Fruit fly (Drosophila melanogaster) whole organism, wandering third instar larva: Measurements from ENCODE around the gene CG14245.

Experiments
- Abd-B ChIP-seq: fragments of >200 bp; optimal IDR thresholded peaks from 2 replicates; lab custom pipeline; 2017; ENCODE audit warnings: missing biosample characterization, missing genetic modification characterization
- CG32264 ChIP-seq: fragments of 200-800 bp; sonication (Bioruptor generic); optimal IDR thresholded peaks from 2 replicates; lab custom pipeline; 2016; ENCODE audit warnings: missing biosample characterization, missing genetic modification characterization
- CG9705 ChIP-seq: fragments of 200-800 bp; sonication (Bioruptor generic); optimal IDR thresholded peaks from 2 replicates; lab custom pipeline; 2018; ENCODE audit warnings: missing biosample characterization, mild to moderate bottlenecking, missing genetic modification characterization
- CrebA ChIP-seq: fragments of 200-800 bp; sonication (Bioruptor generic); optimal IDR thresholded peaks from 2 replicates; lab custom pipeline; 2016; ENCODE audit warnings: missing biosample characterization, mild to moderate bottlenecking, missing genetic modification characterization, borderline replicate concordance
- Dfd ChIP-seq: fragments of >200 bp; optimal IDR thresholded peaks from 2 replicates; lab custom pipeline; 2017; ENCODE audit warnings: missing biosample characterization, missing genetic modification characterization
- Dif ChIP-seq: fragments of 200-275, 200-300 bp; sonication (Bioruptor generic); optimal IDR thresholded peaks from 2 replicates; lab custom pipeline; 2018; ENCODE audit warnings: missing biosample characterization, missing genetic modification characterization; ENCODE audit not compliant: partially characterized antibody
- GATAd ChIP-seq: sonication (Bioruptor generic); optimal IDR thresholded peaks from 2 replicates; lab custom pipeline; 2016; ENCODE audit warnings: missing biosample characterization, missing genetic modification characterization
- HLH106 ChIP-seq: fragments of 200-800 bp; optimal IDR thresholded peaks from 3 replicates; lab custom pipeline; 2019; ENCODE audit warnings: missing biosample characterization, mild to moderate bottlenecking, missing genetic modification characterization, moderate library complexity
- Hnf4 ChIP-seq: fragments of 200-800 bp; sonication (Bioruptor generic); optimal IDR thresholded peaks from 2 replicates; lab custom pipeline; 2016; ENCODE audit warnings: missing biosample characterization, mild to moderate bottlenecking, missing genetic modification characterization
- Hr78 ChIP-seq: fragments of >200 bp; optimal IDR thresholded peaks from 2 replicates; lab custom pipeline; 2017; ENCODE audit warnings: missing biosample characterization, missing genetic modification characterization
- Hr83 ChIP-seq: fragments of 200-300 bp; sonication (Bioruptor generic); optimal IDR thresholded peaks from 2 replicates; lab custom pipeline; 2016; ENCODE audit warnings: missing biosample characterization, mild to moderate bottlenecking, missing genetic modification characterization, moderate library complexity; ENCODE audit not compliant: poor library complexity, severe bottlenecking
- Jra ChIP-seq: sonication (Bioruptor generic); optimal IDR thresholded peaks from 2 replicates; lab custom pipeline; 2016; ENCODE audit warnings: missing biosample characterization, missing genetic modification characterization
- Mio ChIP-seq: sonication (Bioruptor generic); optimal IDR thresholded peaks from 2 replicates; lab custom pipeline; 2016; ENCODE audit warnings: missing biosample characterization, missing genetic modification characterization
- Myc ChIP-seq: fragments of >200 bp; optimal IDR thresholded peaks from 2 replicates; lab custom pipeline; 2017
- N ChIP-seq: fragments of >200 bp; optimal IDR thresholded peaks from 2 replicates; lab custom pipeline; 2018; ENCODE audit warnings: missing biosample characterization, missing external identifiers, missing genetic modification characterization
- OdsH ChIP-seq: fragments of 200-800 bp; sonication (Bioruptor generic); optimal IDR thresholded peaks from 2 replicates; lab custom pipeline; 2016; ENCODE audit warnings: missing biosample characterization, mild to moderate bottlenecking, missing genetic modification characterization
- Rel ChIP-seq, 2 experiments: fragments of 200-800 bp; sonication (Bioruptor generic) in 1 of 2; optimal IDR thresholded peaks; 2 replicates in 1 of 2; 3 replicates in 1 of 2; lab custom pipeline; 2016 to 2019; ENCODE audit warnings: mild to moderate bottlenecking in 2 of 2, missing biosample characterization in 2 of 2, missing genetic modification characterization in 2 of 2, moderate library complexity in 1 of 2
- Sp1 ChIP-seq: fragments of 200-800 bp; sonication (Bioruptor generic); optimal IDR thresholded peaks from 3 replicates; lab custom pipeline; 2019; ENCODE audit warnings: missing biosample characterization, mild to moderate bottlenecking, missing genetic modification characterization, moderate library complexity
- Vsx2 ChIP-seq: fragments of 200-300, 225-300 bp; sonication (Bioruptor generic); optimal IDR thresholded peaks from 2 replicates; lab custom pipeline; 2018; ENCODE audit warnings: missing biosample characterization, missing genetic modification characterization; ENCODE audit not compliant: partially characterized antibody
- br ChIP-seq: fragments of 200-800 bp; sonication (Bioruptor generic); optimal IDR thresholded peaks from 2 replicates; lab custom pipeline; 2016; ENCODE audit warnings: missing biosample characterization, missing genetic modification characterization
- brk ChIP-seq: fragments of 200-800 bp; sonication (Bioruptor generic); optimal IDR thresholded peaks from 2 replicates; lab custom pipeline; 2016; ENCODE audit warnings: missing biosample characterization, mild to moderate bottlenecking, missing genetic modification characterization
- dl ChIP-seq, 2 experiments: fragments of 175-275, 200-275 bp in 1 of 2; fragments of 200-275 bp in 1 of 2; sonication (Bioruptor generic); optimal IDR thresholded peaks; lab custom pipeline; 2018; ENCODE audit warnings: mild to moderate bottlenecking in 2 of 2, missing biosample characterization in 2 of 2, missing genetic modification characterization in 2 of 2, moderate library complexity in 2 of 2; ENCODE audit not compliant: partially characterized antibody in 2 of 2, insufficient read depth in 1 of 2
- dmrt93B ChIP-seq: fragments of 200-800 bp; sonication (Bioruptor generic); optimal IDR thresholded peaks from 2 replicates; lab custom pipeline; 2018; ENCODE audit warnings: missing biosample characterization, mild to moderate bottlenecking, missing genetic modification characterization
- dsf ChIP-seq: sonication (Bioruptor generic); optimal IDR thresholded peaks from 2 replicates; lab custom pipeline; 2016; ENCODE audit warnings: missing biosample characterization, missing genetic modification characterization, borderline replicate concordance
- ey ChIP-seq: fragments of 200-800 bp; sonication (Bioruptor generic); optimal IDR thresholded peaks from 2 replicates; lab custom pipeline; 2016; ENCODE audit warnings: missing biosample characterization, missing genetic modification characterization
- foxo ChIP-seq, 2 experiments: fragments of 200-800 bp; sonication (Bioruptor generic); optimal IDR thresholded peaks; 2 replicates in 1 of 2; 3 replicates in 1 of 2; lab custom pipeline; 2016 to 2017; ENCODE audit warnings: missing biosample characterization in 2 of 2, missing genetic modification characterization in 2 of 2
- fru ChIP-seq: fragments of 200-800 bp; sonication (Bioruptor generic); optimal IDR thresholded peaks from 3 replicates; lab custom pipeline; 2016; ENCODE audit warnings: missing biosample characterization, mild to moderate bottlenecking, missing genetic modification characterization
- h ChIP-seq: fragments of 200-800 bp; sonication (Bioruptor generic); optimal IDR thresholded peaks from 3 replicates; lab custom pipeline; 2016; ENCODE audit warnings: missing biosample characterization, mild to moderate bottlenecking, missing genetic modification characterization
- jim ChIP-seq: fragments of 175-275, 200-325 bp; sonication (Bioruptor generic); optimal IDR thresholded peaks from 2 replicates; lab custom pipeline; 2016; ENCODE audit warnings: missing biosample characterization, mild to moderate bottlenecking, missing genetic modification characterization
- lola ChIP-seq: fragments of >200 bp; optimal IDR thresholded peaks from 2 replicates; lab custom pipeline; 2017; ENCODE audit warnings: missing biosample characterization, missing genetic modification characterization
- pan ChIP-seq: fragments of >200 bp; optimal IDR thresholded peaks from 2 replicates; lab custom pipeline; 2017
- psq ChIP-seq: fragments of 200-800 bp; sonication (Bioruptor generic); optimal IDR thresholded peaks from 3 replicates; lab custom pipeline; 2017; ENCODE audit warnings: missing biosample characterization, mild to moderate bottlenecking, missing genetic modification characterization, moderate library complexity
- rgr ChIP-seq: fragments of 200-800 bp; sonication (Bioruptor generic); optimal IDR thresholded peaks from 3 replicates; lab custom pipeline; 2016; ENCODE audit warnings: missing biosample characterization, mild to moderate bottlenecking, missing genetic modification characterization
- sage ChIP-seq: fragments of 200-800 bp; sonication (Bioruptor generic); optimal IDR thresholded peaks from 2 replicates; lab custom pipeline; 2016; ENCODE audit warnings: missing biosample characterization, mild to moderate bottlenecking, missing genetic modification characterization
- sv ChIP-seq: fragments of 200-800 bp; sonication (Bioruptor generic); optimal IDR thresholded peaks from 3 replicates; lab custom pipeline; 2016; ENCODE audit warnings: missing biosample characterization, missing genetic modification characterization
- tai ChIP-seq: sonication (Bioruptor generic); optimal IDR thresholded peaks from 2 replicates; lab custom pipeline; 2016; ENCODE audit warnings: missing biosample characterization, missing genetic modification characterization
- usp ChIP-seq: fragments of >200 bp; optimal IDR thresholded peaks from 2 replicates; lab custom pipeline; 2017; ENCODE audit warnings: missing biosample characterization, missing genetic modification characterization
- woc ChIP-seq: sonication (Bioruptor generic); optimal IDR thresholded peaks from 2 replicates; lab custom pipeline; 2016; ENCODE audit warnings: missing biosample characterization, mild to moderate bottlenecking, missing genetic modification characterization

The CG14245 gene

dm6 chr3R:26704310-26704709, 24.2 kb upstream of the CG14245 start:
- TF ChIP-seq Dif (GFP tag; lab: Kevin White, UChicago) (no peak), usp (GFP tag; lab: Kevin White, UChicago) (no peak), Hnf4 (GFP tag; lab: Kevin White, UChicago) (no peak), CrebA (GFP tag; lab: Kevin White, UChicago) (no peak), CG32264 (no peak), pan (lab: Kevin White, UChicago) (no peak), sage (GFP tag; lab: Kevin White, UChicago) (no peak), Myc (lab: Kevin White, UChicago) (no peak), CG9705 (GFP tag; lab: Kevin White, UChicago) (no peak), sv (no peak), dmrt93B (GFP tag; lab: Kevin White, UChicago) (no peak), h (GFP tag; lab: Kevin White, UChicago) (no peak), jim (GFP tag; lab: Kevin White, UChicago) (no peak), lola (no peak), Mio (no peak), foxo (GFP tag; optimal IDR thresholded peaks at IDR 0.05; lab: Kevin White, UChicago) (no peak), Hr83 (GFP tag; lab: Kevin White, UChicago) (no peak)

- TF ChIP-seq Dfd (GFP tag; lab: Kevin White, UChicago) (no peak), OdsH (GFP tag; lab: Kevin White, UChicago) (peak; percentile 93), usp (GFP tag; lab: Kevin White, UChicago) (no peak), h (GFP tag; lab: Kevin White, UChicago) (peak; percentile 96), dsf (GFP tag; lab: Kevin White, UChicago) (peak; percentile 48), tai (GFP tag; lab: Kevin White, UChicago) (no peak), Rel (GFP tag; optimal IDR thresholded peaks at IDR 0.05; lab: Kevin White, UChicago) (peak; percentile 62), Rel (tag; optimal IDR thresholded peaks at IDR 0.05; lab: Kevin White, UChicago) (peak; percentile 80), Dif (GFP tag; lab: Kevin White, UChicago) (no peak), Myc (lab: Kevin White, UChicago) (no peak), Hnf4 (GFP tag; lab: Kevin White, UChicago) (no peak), Mio (peak; percentile 75), dl (GFP tag; optimal IDR thresholded peaks at IDR 0.05; lab: Kevin White, UChicago; ENCODE audit: insufficient read depth in 1 of 2, partially characterized antibody in 2 of 2) (no peak), CG9705 (GFP tag; lab: Kevin White, UChicago) (peak; percentile 89), foxo (GFP tag; optimal IDR thresholded peaks at IDR 0.05; lab: Kevin White, UChicago) (peak; percentile 47 to 97), HLH106 (tag; lab: Kevin White, UChicago) (peak; percentile 95), fru (GFP tag; lab: Kevin White, UChicago) (peak; percentile 96), GATAd (GFP tag; lab: Kevin White, UChicago) (peak; percentile 80), pan (lab: Kevin White, UChicago) (no peak), ey (GFP tag; lab: Kevin White, UChicago) (peak; percentile 96), Abd-B (no peak), CG32264 (peak; percentile 81), Sp1 (peak; percentile 92), lola (no peak), dmrt93B (GFP tag; lab: Kevin White, UChicago) (peak; percentile 94), Jra (GFP tag; lab: Kevin White, UChicago) (no peak), sage (GFP tag; lab: Kevin White, UChicago) (peak; percentile 73), N (GFP tag; lab: Kevin White, UChicago) (no peak), jim (GFP tag; lab: Kevin White, UChicago) (no peak), brk (GFP tag; lab: Kevin White, UChicago) (no peak), br (GFP tag; lab: Kevin White, UChicago) (peak; percentile 95), Hr78 (GFP tag; lab: Kevin White, UChicago) (no peak), sv (peak; percentile 98), woc (GFP tag; lab: Kevin White, UChicago) (peak; percentile 72), psq (GFP tag; lab: Kevin White, UChicago) (peak; percentile 88), Vsx2 (GFP tag; lab: Kevin White, UChicago) (no peak), CrebA (GFP tag; lab: Kevin White, UChicago) (no peak), Hr83 (GFP tag; lab: Kevin White, UChicago) (no peak), rgr (GFP tag; lab: Kevin White, UChicago) (peak; percentile 95)
Observed at dm6 chr3R:26714109-26714576, 14.4 kb upstream of the CG14245 start, which contains the start of gene amon. Gene amon, minus strand, starts transcription at chr3R:26714159.
